Worm (Caenorhabditis elegans) whole organism, early embryonic: ENCODE measurements around the gene T23F2.2.

ENCODE experiments used
- F13C5.2 ChIP-seq: sonication (generic microtip); optimal IDR thresholded peaks from 2 replicates; lab custom pipeline; 2017; ENCODE audit warnings: mild to moderate bottlenecking, missing genetic modification characterization, inconsistent platforms, missing compliant biosample characterization
- ama-1 ChIP-seq: fragments of 150-350 bp; optimal IDR thresholded peaks from 2 replicates; lab custom pipeline; 2014
- sea-1 ChIP-seq: fragments of 200-800 bp; sonication (Bioruptor generic); conservative IDR thresholded peaks from 2 replicates; pipeline ENCODE4 v1.3.6; 2022; ENCODE audit warnings: missing genetic modification characterization, missing compliant biosample characterization
- tbx-37 ChIP-seq: fragments of 200-800 bp; sonication (Bioruptor generic); conservative IDR thresholded peaks from 2 replicates; pipeline ENCODE4 v1.3.6; 2022; ENCODE audit warnings: missing genetic modification reagents, missing genetic modification characterization, missing compliant biosample characterization

- TF ChIP-seq ama-1 (lab: Kevin White, UChicago) (no peak), F13C5.2 (no peak), tbx-37 (GFP tag; lab: Robert Waterston, UW) (no peak), sea-1 (GFP tag; lab: Robert Waterston, UW) (no peak)
These were observed 9.3 kb upstream of the T23F2.2 start for ce11 chrX:5514346-5514745.
